Worm (Caenorhabditis elegans) whole organism, young adult: ENCODE data around the gene clec-156.

Experiments
- B0035.1 ChIP-seq: sonication (generic microtip); optimal IDR thresholded peaks from 2 replicates; lab custom pipeline; 2016; ENCODE audit warnings: missing genetic modification characterization, mild to moderate bottlenecking, missing compliant biosample characterization, missing genotype, missing genetic modification reagents
- B0336.3 ChIP-seq: fragments of 200-800 bp; sonication (Bioruptor generic); IDR thresholded peaks from 2 replicates; pipeline ENCODE4 v1.3.6; 2022; ENCODE audit warnings: missing genetic modification characterization, missing compliant biosample characterization
- C06A6.2 ChIP-seq: fragments of 200-800 bp; sonication (Bioruptor generic); conservative IDR thresholded peaks from 2 replicates; pipeline ENCODE4 v1.3.6; 2022; ENCODE audit warnings: missing genetic modification characterization, missing compliant biosample characterization
- D2030.7 ChIP-seq: fragments of 200-800 bp; sonication (Bioruptor generic); IDR thresholded peaks from 2 replicates; pipeline ENCODE4 v1.3.6; 2022; ENCODE audit warnings: missing genetic modification reagents, missing genetic modification characterization, missing compliant biosample characterization
- F10E7.11 ChIP-seq: sonication (generic microtip); optimal IDR thresholded peaks from 2 replicates; lab custom pipeline; 2017; ENCODE audit warnings: mild to moderate bottlenecking, missing genetic modification characterization, moderate library complexity, missing compliant biosample characterization
- F23B12.7 ChIP-seq: sonication (generic microtip); optimal IDR thresholded peaks from 2 replicates; lab custom pipeline; 2017; ENCODE audit warnings: missing genetic modification characterization, mild to moderate bottlenecking, missing compliant biosample characterization, antibody characterized with exemption, moderate library complexity; ENCODE audit not compliant: insufficient read depth
- F39B2.1 ChIP-seq: fragments of 200-800 bp; sonication (Bioruptor generic); IDR thresholded peaks from 2 replicates; pipeline ENCODE4 v1.3.6; 2022; ENCODE audit warnings: missing genetic modification reagents, missing genetic modification characterization, missing compliant biosample characterization
- F55B11.4 ChIP-seq: sonication (generic microtip); optimal IDR thresholded peaks from 2 replicates; lab custom pipeline; 2016; ENCODE audit warnings: missing compliant biosample characterization, missing genetic modification characterization, borderline replicate concordance; ENCODE audit not compliant: insufficient read depth
- K11D2.4 ChIP-seq: fragments of 200-800 bp; sonication (Bioruptor generic); IDR thresholded peaks from 2 replicates; pipeline ENCODE4 v1.3.6; 2022; ENCODE audit warnings: missing genetic modification reagents, missing genetic modification characterization, missing compliant biosample characterization
- K12H6.12 ChIP-seq: fragments of 200-800 bp; sonication (Bioruptor generic); optimal IDR thresholded peaks from 2 replicates; lab custom pipeline; 2018; ENCODE audit warnings: mild to moderate bottlenecking, missing genetic modification characterization, missing compliant biosample characterization
- Y53F4B.3 ChIP-seq: fragments of 200-800 bp; sonication (Bioruptor generic); IDR thresholded peaks from 2 replicates; pipeline ENCODE4 v1.3.6; 2022; ENCODE audit warnings: missing genetic modification reagents, missing genetic modification characterization, missing compliant biosample characterization
- Y53G8AR.9 ChIP-seq: fragments of 200-800 bp; sonication (Bioruptor generic); conservative IDR thresholded peaks from 2 replicates; pipeline ENCODE4 v1.3.6; 2022; ENCODE audit warnings: missing genetic modification reagents, missing genetic modification characterization, missing compliant biosample characterization
- ama-1 ChIP-seq, 3 experiments: fragments of 150-350 bp in 1 of 3; sonication (generic microtip) in 2 of 3; optimal IDR thresholded peaks; 2 replicates each; lab custom pipeline; 2014 to 2018; ENCODE audit warnings: missing biosample characterization in 2 of 3, missing genetic modification characterization in 2 of 3, missing genetic modification reagents in 2 of 3
- aptf-3 ChIP-seq: fragments of 200-800 bp; sonication (Bioruptor generic); IDR thresholded peaks from 2 replicates; pipeline ENCODE4 v1.3.6; 2022; ENCODE audit warnings: missing genetic modification characterization, missing compliant biosample characterization
- atf-7 ChIP-seq: sonication (generic microtip); optimal IDR thresholded peaks from 2 replicates; lab custom pipeline; 2017; ENCODE audit warnings: mild to moderate bottlenecking, missing genetic modification characterization, missing compliant biosample characterization
- athp-1 ChIP-seq: sonication (generic microtip); optimal IDR thresholded peaks from 2 replicates; lab custom pipeline; 2017; ENCODE audit warnings: mild to moderate bottlenecking, missing genetic modification characterization, missing compliant biosample characterization
- attf-6 ChIP-seq: fragments of 200-800 bp; sonication (Bioruptor generic); IDR thresholded peaks from 2 replicates; pipeline ENCODE4 v1.3.6; 2022; ENCODE audit warnings: missing genetic modification reagents, missing genetic modification characterization, missing compliant biosample characterization
- bed-2 ChIP-seq: fragments of 200-800 bp; sonication (Bioruptor generic); IDR thresholded peaks from 2 replicates; pipeline ENCODE4 v1.3.6; 2022; ENCODE audit warnings: missing genetic modification reagents, missing genetic modification characterization, missing compliant biosample characterization
- ceh-91 ChIP-seq: fragments of 200-800 bp; sonication (Bioruptor generic); IDR thresholded peaks from 2 replicates; pipeline ENCODE4 v1.3.6; 2022; ENCODE audit warnings: missing genetic modification reagents, missing genetic modification characterization, missing compliant biosample characterization
- ekl-4 ChIP-seq: fragments of 200-800 bp; sonication (Bioruptor generic); IDR thresholded peaks from 2 replicates; pipeline ENCODE4 v1.3.6; 2022; ENCODE audit warnings: missing genetic modification reagents, missing genetic modification characterization, missing compliant biosample characterization
- gei-17 ChIP-seq: fragments of 200-800 bp; sonication (Bioruptor generic); optimal IDR thresholded peaks from 2 replicates; lab custom pipeline; 2018; ENCODE audit warnings: mild to moderate bottlenecking, missing genetic modification characterization, missing compliant biosample characterization
- hsf-1 ChIP-seq: fragments of 200-800 bp; sonication (Bioruptor generic); IDR thresholded peaks from 2 replicates; pipeline ENCODE4 v1.3.6; 2022; ENCODE audit warnings: missing genetic modification reagents, missing genetic modification characterization, missing compliant biosample characterization
- lin-26 ChIP-seq: fragments of 200-800 bp; sonication (Bioruptor generic); IDR thresholded peaks from 2 replicates; pipeline ENCODE4 v1.3.6; 2022; ENCODE audit warnings: missing genetic modification reagents, missing genetic modification characterization, missing compliant biosample characterization
- lir-1 ChIP-seq: fragments of 200-800 bp; sonication (Bioruptor generic); conservative IDR thresholded peaks from 2 replicates; pipeline ENCODE4 v1.3.6; 2022; ENCODE audit warnings: missing genetic modification reagents, missing genetic modification characterization, missing compliant biosample characterization
- madf-10 ChIP-seq: sonication (generic microtip); optimal IDR thresholded peaks from 2 replicates; lab custom pipeline; 2016; ENCODE audit warnings: mild to moderate bottlenecking, missing genetic modification characterization, missing compliant biosample characterization
- madf-6 ChIP-seq: fragments of 200-800 bp; sonication (Bioruptor generic); IDR thresholded peaks from 2 replicates; pipeline ENCODE4 v1.3.6; 2022; ENCODE audit warnings: missing genetic modification reagents, missing genetic modification characterization, missing compliant biosample characterization
- madf-8 ChIP-seq: fragments of 200-800 bp; sonication (Bioruptor generic); conservative IDR thresholded peaks from 2 replicates; pipeline ENCODE4 v1.3.6; 2022; ENCODE audit warnings: missing genetic modification reagents, missing genetic modification characterization, missing compliant biosample characterization
- mcd-1 ChIP-seq: fragments of 200-800 bp; sonication (Bioruptor generic); IDR thresholded peaks from 2 replicates; pipeline ENCODE4 v1.3.6; 2022; ENCODE audit warnings: missing genetic modification reagents, missing genetic modification characterization, missing compliant biosample characterization
- nfya-1 ChIP-seq: sonication (generic microtip); optimal IDR thresholded peaks from 2 replicates; lab custom pipeline; 2017; ENCODE audit warnings: antibody characterized with exemption, missing compliant biosample characterization, missing genetic modification characterization, borderline replicate concordance; ENCODE audit not compliant: insufficient read depth
- pbrm-1 ChIP-seq: fragments of 200-800 bp; sonication (Bioruptor generic); IDR thresholded peaks from 2 replicates; pipeline ENCODE4 v1.3.6; 2022; ENCODE audit warnings: missing genetic modification reagents, missing genetic modification characterization, missing compliant biosample characterization
- repo-1 ChIP-seq: sonication (generic microtip); optimal IDR thresholded peaks from 2 replicates; lab custom pipeline; 2017; ENCODE audit warnings: mild to moderate bottlenecking, missing genetic modification characterization, missing compliant biosample characterization
- rpc-1 ChIP-seq, 2 experiments: fragments of 150-350 bp in 1 of 2; sonication (generic microtip) in 1 of 2; optimal IDR thresholded peaks; 2 replicates each; lab custom pipeline; 2014 to 2018; ENCODE audit warnings: missing biosample characterization in 1 of 2, missing genetic modification characterization in 1 of 2, missing genetic modification reagents in 1 of 2, missing genotype in 1 of 2
- sea-2 ChIP-seq: fragments of 200-800 bp; sonication (Bioruptor generic); IDR thresholded peaks from 2 replicates; pipeline ENCODE4 v1.3.6; 2022; ENCODE audit warnings: missing genetic modification characterization, missing compliant biosample characterization
- snpc-3.4 ChIP-seq: sonication (generic microtip); optimal IDR thresholded peaks from 2 replicates; lab custom pipeline; 2017; ENCODE audit warnings: missing genetic modification characterization, mild to moderate bottlenecking, missing compliant biosample characterization, antibody characterized with exemption, moderate library complexity, missing genotype, missing genetic modification reagents
- tbx-9 ChIP-seq: sonication (generic microtip); optimal IDR thresholded peaks from 2 replicates; lab custom pipeline; 2016; ENCODE audit warnings: borderline replicate concordance, missing genetic modification characterization, inconsistent platforms, missing compliant biosample characterization
- xnd-1 ChIP-seq: sonication (generic microtip); optimal IDR thresholded peaks from 2 replicates; lab custom pipeline; 2016; ENCODE audit warnings: missing genotype, missing genetic modification reagents, missing genetic modification characterization, missing compliant biosample characterization
- zfh-2 ChIP-seq: fragments of 200-800 bp; sonication (Bioruptor generic); conservative IDR thresholded peaks from 2 replicates; pipeline ENCODE4 v1.3.6; 2022; ENCODE audit warnings: missing genetic modification reagents, missing genetic modification characterization, missing compliant biosample characterization
- ztf-3 ChIP-seq: fragments of 200-800 bp; sonication (Bioruptor generic); optimal IDR thresholded peaks from 2 replicates; lab custom pipeline; 2018; ENCODE audit warnings: mild to moderate bottlenecking, missing genetic modification characterization, missing compliant biosample characterization

clec-156 gene

ce11 chrIII:4873395-4873794 is 31.3 kb upstream of the clec-156 start:
- TF ChIP-seq gei-17 (GFP tag; lab: Kevin White, UChicago) (no peak), D2030.7 (GFP tag; lab: Robert Waterston, UW) (no peak), snpc-3.4 (no peak), rpc-1 (optimal IDR thresholded peaks at IDR 0.05; lab: Kevin White, UChicago) (no peak), rpc-1 (tag; optimal IDR thresholded peaks at IDR 0.05; lab: Kevin White, UChicago) (no peak), K12H6.12 (no peak), madf-6 (GFP tag; lab: Robert Waterston, UW) (no peak), F55B11.4 (tag; lab: Kevin White, UChicago) (no peak), attf-6 (no peak), madf-10 (no peak), F10E7.11 (tag; lab: Kevin White, UChicago) (no peak), xnd-1 (tag; lab: Kevin White, UChicago) (no peak), F39B2.1 (GFP tag; lab: Robert Waterston, UW) (no peak), ceh-91 (GFP tag; lab: Robert Waterston, UW) (no peak), tbx-9 (tag; lab: Kevin White, UChicago) (no peak)
- TF ChIP-seq, all 124 proteins: peak for 0

DNA sequence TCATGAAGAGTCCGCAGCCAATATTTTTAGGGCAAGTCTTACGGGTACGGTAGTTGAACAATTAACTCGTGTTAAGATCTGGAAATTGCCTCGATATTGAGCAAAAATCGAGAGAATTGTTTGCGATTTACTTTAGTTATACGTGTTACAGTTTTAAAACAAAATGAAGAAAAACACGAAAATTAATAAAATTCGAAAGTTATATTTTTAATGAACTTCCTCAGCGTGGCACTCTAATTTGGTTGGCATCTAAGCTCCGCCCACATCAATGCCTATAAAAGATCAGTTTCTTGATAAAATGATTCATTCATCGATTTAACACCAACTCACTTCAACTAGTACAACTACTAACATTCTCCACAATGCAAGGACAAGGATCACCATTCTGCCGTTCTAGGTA is 28.4 kb upstream of the clec-156 start, which contains the start of gene gipc-1:
Gene gipc-1 (plus strand): TSS at position 301 of the 400 bp plus-strand sequence.
- TF ChIP-seq ekl-4 (GFP tag; lab: Robert Waterston, UW) (no peak), K11D2.4 (GFP tag; lab: Robert Waterston, UW) (no peak), mcd-1 (GFP tag; lab: Robert Waterston, UW) (no peak), F23B12.7 (tag; lab: Kevin White, UChicago) (no peak), sea-2 (GFP tag; lab: Robert Waterston, UW) (no peak), C06A6.2 (GFP tag; lab: Robert Waterston, UW) (no peak), B0035.1 (tag; lab: Kevin White, UChicago) (no peak), xnd-1 (tag; lab: Kevin White, UChicago) (no peak), zfh-2 (GFP tag; lab: Robert Waterston, UW) (no peak), madf-6 (GFP tag; lab: Robert Waterston, UW) (no peak), atf-7 (tag; lab: Kevin White, UChicago) (no peak), lir-1 (GFP tag; lab: Robert Waterston, UW) (no peak), Y53F4B.3 (no peak), nfya-1 (tag; lab: Kevin White, UChicago) (no peak), aptf-3 (GFP tag; lab: Robert Waterston, UW) (no peak), repo-1 (tag; lab: Kevin White, UChicago) (no peak), lin-26 (GFP tag; lab: Robert Waterston, UW) (no peak), bed-2 (no peak)
- TF ChIP-seq, all 124 proteins: peak for 0

- no peak for TF ChIP-seq hsf-1 (GFP tag; lab: Robert Waterston, UW)
- TF ChIP-seq ama-1 (optimal IDR thresholded peaks at IDR 0.05; lab: Kevin White, UChicago), result no peak
- TF ChIP-seq ama-1 (GFP tag; optimal IDR thresholded peaks at IDR 0.05; lab: Kevin White, UChicago), result no peak
- no peak for TF ChIP-seq athp-1 (tag; lab: Kevin White, UChicago)
- TF ChIP-seq repo-1 (tag; lab: Kevin White, UChicago), result no peak
- no peak for TF ChIP-seq ztf-3 (GFP tag; lab: Kevin White, UChicago)
- TF ChIP-seq Y53G8AR.9 (GFP tag; lab: Robert Waterston, UW), result no peak
- TF ChIP-seq B0336.3, result no peak
- TF ChIP-seq madf-8 (GFP tag; lab: Robert Waterston, UW), result no peak
- no peak for TF ChIP-seq pbrm-1 (GFP tag; lab: Robert Waterston, UW)
- no peak for TF ChIP-seq lir-1 (GFP tag; lab: Robert Waterston, UW)
- TF ChIP-seq K11D2.4 (GFP tag; lab: Robert Waterston, UW), result no peak
- TF ChIP-seq tbx-9 (tag; lab: Kevin White, UChicago), result no peak
Measured at ce11 chrIII:4868643-4869042, 26.6 kb upstream of the clec-156 start, which contains the start of the genes msd-4 and C35D10.3. Gene msd-4 (minus strand): TSS chrIII:4868743. Gene C35D10.3 (plus strand): TSS chrIII:4868921.
